Worm (Caenorhabditis elegans) whole organism, L4/young adult: ENCODE measurements around the gene imp-2.
"Not testable (repeated sequence)": the region's sequence is repeated elsewhere in the genome, so short reads cannot be mapped to it uniquely, and the experiment has no call there.

ENCODE experiments used
- W03F9.2 ChIP-seq: fragments of 150-350 bp; optimal IDR thresholded peaks from 2 replicates; lab custom pipeline; 2014; ENCODE audit warnings: missing biosample characterization, missing genetic modification characterization
- dao-5 ChIP-seq: sonication (generic microtip); optimal IDR thresholded peaks from 2 replicates; lab custom pipeline; 2016; ENCODE audit warnings: missing genotype, missing genetic modification characterization, moderate library complexity, missing compliant biosample characterization
- him-1 ChIP-seq: sonication (generic microtip); optimal IDR thresholded peaks from 2 replicates; lab custom pipeline; 2016; ENCODE audit warnings: missing genotype, missing genetic modification reagents, missing genetic modification characterization, missing compliant biosample characterization

Gene imp-2

DNA sequence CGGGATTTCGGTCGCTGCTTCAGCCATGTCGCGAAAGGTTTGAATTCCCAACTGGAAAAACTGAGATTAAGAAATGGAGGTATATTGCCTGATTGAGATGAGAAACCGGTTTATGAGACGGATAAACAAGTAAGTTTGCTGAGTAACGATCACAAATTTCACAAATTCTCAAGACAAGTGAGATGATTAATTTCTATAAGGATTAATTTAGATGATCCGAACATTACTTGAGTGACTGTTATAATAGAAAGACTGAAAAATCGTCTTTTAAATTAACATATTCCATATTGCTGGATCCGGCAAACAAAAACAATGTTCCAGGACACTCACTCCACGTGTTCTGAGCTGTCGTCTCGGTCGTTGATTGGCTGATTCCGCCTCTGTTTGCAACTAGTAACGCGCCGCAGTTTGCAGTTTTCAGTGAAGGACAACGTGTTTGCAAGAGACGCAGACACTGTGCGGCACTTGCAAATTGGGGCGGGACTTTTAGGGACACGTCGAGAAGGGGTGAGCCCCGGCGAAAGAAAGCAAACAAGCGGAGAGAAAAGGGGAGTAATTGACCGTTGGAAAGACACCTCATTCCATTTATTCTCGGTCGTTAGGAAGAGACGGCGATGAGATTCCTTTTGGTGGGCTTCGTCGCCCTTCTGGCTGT, at the start of gene imp-2, which contains the start of gene enpl-1:
TSS of gene imp-2 (minus strand) at position 51 of the 655 bp plus-strand sequence.
TSS of gene enpl-1 (plus strand) at position 462 of the 655 bp plus-strand sequence.
- TF ChIP-seq W03F9.2 (tag; lab: Kevin White, UChicago) (peak; percentile 45), dao-5 (tag; lab: Kevin White, UChicago) (no peak)

DNA sequence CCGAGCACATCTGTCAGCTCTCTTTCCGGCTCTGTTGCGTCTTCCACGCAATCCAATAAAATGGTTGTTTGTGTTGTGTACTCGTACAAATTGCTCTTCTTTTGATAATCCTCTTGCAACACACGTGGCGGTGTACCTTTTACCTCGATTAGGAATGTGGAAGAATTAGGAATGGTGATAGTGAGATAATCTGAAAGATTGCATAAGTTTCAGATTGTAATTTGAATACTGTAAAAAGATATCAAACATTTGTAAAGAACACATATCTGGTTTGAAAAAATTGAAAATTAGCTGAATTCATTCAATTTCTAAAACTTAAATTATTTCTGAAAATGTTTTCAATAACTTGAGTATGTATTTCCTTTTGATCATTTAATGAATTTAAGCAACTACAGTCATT, 46.1 kb upstream of the imp-2 start, which contains the start of gene C08F8.6:
TSS of gene C08F8.6 (minus strand) at position 101 of the 400 bp plus-strand sequence.
- TF ChIP-seq him-1 (no peak), W03F9.2 (tag; lab: Kevin White, UChicago) (no peak), dao-5 (tag; lab: Kevin White, UChicago) (no peak)

DNA sequence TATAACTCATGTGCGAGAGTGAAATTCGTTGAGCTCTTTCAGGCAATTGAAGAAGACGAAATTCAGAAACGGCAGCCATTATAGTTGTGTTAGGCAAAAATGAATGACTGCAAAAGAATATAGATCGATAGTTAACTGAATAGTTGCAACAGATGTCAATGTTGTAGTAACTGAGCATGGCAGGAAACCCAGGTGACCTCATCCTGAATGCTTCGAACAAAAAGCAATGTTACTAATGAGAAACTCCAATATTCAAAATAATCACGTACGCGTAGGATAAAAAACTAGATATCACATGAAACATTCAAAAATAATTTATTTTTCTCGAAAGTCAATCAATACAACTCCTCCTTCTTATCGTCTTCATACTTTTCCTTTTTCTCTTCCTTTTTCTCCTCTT, 43.8 kb upstream of the imp-2 start, which contains the start of gene fbxb-9:
TSS of gene fbxb-9 (minus strand) at position 101 of the 400 bp plus-strand sequence.
- TF ChIP-seq dao-5 (tag; lab: Kevin White, UChicago) = no peak
- no peak for TF ChIP-seq W03F9.2 (tag; lab: Kevin White, UChicago)
- TF ChIP-seq him-1 = no peak

DNA sequence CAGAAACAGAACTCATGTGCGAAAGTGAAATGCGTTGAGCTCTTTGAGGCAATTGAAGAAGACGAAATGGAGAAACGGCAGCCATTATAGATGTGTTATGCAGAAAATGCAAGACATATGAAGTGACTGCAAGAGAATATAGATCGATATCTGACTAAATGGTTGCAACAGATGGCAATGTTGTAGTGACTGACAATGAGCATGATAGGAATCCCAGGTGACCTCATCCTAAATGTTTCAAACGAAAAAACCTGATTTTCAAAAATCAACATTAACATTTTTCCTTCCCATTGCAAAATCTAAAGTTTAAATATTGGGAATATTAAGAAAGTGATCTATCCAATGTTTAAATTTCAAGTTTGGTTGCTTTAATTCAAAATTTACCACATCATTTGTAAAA, 42.0 kb upstream of the imp-2 start, which contains the start of gene C08F8.15:
TSS of gene C08F8.15 (minus strand) at position 101 of the 400 bp plus-strand sequence.
- TF ChIP-seq dao-5 (tag; lab: Kevin White, UChicago) (no peak), him-1 (no peak), W03F9.2 (tag; lab: Kevin White, UChicago) (no peak)

DNA sequence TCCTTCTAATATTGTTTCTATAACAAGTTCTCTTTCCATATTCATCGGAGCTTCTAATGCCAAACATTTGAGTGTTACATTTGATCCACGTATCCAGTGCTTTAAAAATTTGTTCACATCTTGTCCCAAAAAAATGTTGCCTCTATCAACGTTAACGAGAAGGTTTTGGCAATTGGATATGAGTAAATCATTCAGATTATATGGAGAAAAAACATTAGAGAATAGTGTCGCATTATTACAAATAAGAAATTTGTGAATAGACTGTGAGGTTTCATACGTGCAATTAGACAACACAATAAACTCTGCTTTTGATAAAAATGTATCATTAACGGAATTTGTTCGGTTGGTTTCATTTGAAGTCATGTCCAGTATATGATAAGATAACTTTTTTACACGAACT, 41.2 kb upstream of the imp-2 start, which contains the start of gene mboa-4:
TSS of gene mboa-4 (minus strand) at position 101 of the 400 bp plus-strand sequence.
- TF ChIP-seq him-1 (no peak), W03F9.2 (tag; lab: Kevin White, UChicago) (no peak), dao-5 (tag; lab: Kevin White, UChicago) (no peak)

DNA sequence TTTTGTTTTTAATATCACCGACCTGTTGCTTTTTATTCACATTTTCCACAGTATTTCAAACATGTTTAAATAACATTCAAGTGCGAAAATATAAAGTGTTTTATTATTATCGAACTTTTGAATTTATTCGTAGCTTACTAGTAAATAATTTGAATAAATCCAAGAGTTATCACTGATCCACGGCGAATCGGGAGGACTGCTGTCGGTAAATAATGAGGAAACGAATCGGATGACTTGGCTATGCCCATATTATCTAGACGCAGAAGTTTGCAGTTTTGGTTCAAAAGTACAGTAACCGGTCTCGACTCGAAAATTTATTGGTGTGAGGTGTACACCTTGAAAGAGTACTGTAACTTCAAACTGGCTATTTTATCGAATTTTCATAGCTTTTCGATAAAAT, 37.8 kb upstream of the imp-2 start:
- TF ChIP-seq W03F9.2 (tag; lab: Kevin White, UChicago) = no peak
- no peak for TF ChIP-seq dao-5 (tag; lab: Kevin White, UChicago)
- TF ChIP-seq him-1 = no peak

DNA sequence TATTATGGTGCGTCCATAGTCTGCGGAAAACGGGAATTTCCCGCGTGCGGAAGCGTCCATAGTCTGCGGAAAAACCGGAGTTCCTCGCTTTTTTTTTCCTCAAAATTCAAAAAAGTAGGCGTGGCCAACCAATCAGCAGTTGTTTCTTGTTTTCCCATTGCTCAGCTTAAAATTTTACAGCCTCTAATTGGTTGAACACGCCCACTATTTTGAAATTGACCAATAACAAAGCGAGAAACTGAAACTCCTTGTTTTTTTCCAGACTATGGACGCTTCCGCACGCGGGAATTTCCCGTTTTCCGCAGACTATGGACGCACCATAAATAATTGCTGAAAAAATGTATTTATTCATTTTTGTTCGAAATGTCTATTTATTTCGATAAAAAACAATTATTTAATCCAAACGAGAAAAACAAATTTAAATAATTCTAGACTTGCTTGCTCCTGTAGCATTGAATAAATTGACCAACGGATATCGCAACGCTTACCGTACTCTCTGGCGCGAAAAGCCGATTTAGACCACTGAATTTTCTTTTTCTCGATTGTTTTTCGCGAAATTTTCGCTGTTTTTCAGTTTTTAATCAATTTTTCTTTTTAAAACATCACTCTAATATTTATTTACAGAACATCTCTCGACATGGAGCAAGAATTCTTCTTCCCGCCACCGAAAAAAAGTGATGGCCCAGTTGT, 35.9 kb upstream of the imp-2 start, which contains the start of gene C08F8.3:
TSS of gene C08F8.3 (plus strand) at position 620 of the 690 bp plus-strand sequence.
- TF ChIP-seq dao-5 (tag; lab: Kevin White, UChicago); him-1; W03F9.2 (tag; lab: Kevin White, UChicago): not testable (repeated sequence)

DNA sequence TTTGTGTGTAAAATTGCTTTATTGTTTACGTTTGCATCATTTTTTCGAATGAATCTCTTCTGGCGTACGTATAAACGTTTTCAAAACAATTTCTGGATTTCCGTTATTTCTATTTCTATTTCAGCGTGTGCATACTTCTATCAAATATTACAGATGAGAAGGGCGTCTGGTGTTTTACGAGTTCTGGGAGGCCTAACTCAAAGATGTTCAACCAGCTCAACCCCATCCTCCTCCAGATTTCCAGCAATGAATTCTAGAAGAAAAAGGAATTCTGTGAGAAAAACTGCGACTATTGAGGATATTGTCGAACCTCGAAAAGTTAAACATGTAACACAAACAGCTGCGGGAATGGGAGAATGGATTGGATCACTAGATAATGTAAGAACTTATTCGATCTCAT, 32.2 kb upstream of the imp-2 start, which contains the start of gene C08F8.2:
TSS of gene C08F8.2 (plus strand) at position 154 of the 400 bp plus-strand sequence.
- TF ChIP-seq him-1 (no peak), W03F9.2 (tag; lab: Kevin White, UChicago) (no peak), dao-5 (tag; lab: Kevin White, UChicago) (no peak)

DNA sequence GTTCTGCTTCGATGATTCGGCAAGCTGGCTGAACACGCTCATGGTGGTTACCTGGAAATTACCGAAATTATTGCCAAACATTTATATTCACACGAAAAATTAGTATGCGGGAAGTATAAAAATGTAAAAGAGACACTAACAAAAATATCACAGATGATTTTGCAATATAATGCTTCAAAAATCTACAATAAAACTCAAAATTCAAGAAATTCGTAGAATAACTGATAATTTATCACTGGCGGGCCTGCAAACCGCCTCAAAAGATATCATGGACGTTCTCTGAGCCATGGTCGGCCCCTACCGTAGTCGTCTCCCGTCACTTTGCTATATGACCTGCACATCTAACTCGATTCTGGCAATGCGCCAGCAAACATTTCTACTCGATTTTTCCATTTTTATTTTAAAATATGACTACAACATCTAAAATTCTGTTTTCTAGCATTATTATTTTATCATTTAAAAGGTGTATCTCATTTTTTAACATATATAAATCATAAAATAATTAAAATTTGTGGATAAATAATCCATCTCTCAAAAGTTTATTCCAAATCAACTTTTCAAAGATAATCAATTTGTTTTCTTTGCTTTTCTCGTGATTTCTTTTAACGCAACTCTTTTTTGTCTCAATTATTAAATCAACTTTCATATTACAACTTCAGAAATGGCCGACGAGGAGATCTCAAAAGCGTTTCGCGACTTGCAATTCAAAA, 30.9 kb upstream of the imp-2 start, which contains the start of the genes F01G4.6 and pfd-1:
TSS of gene F01G4.6 (minus strand) at position 51 of the 710 bp plus-strand sequence.
TSS of gene pfd-1 (plus strand) at position 660 of the 710 bp plus-strand sequence.
- TF ChIP-seq dao-5 (tag; lab: Kevin White, UChicago) = no peak
- TF ChIP-seq him-1 = peak; percentile 40
- TF ChIP-seq W03F9.2 (tag; lab: Kevin White, UChicago) = peak; percentile 92

DNA sequence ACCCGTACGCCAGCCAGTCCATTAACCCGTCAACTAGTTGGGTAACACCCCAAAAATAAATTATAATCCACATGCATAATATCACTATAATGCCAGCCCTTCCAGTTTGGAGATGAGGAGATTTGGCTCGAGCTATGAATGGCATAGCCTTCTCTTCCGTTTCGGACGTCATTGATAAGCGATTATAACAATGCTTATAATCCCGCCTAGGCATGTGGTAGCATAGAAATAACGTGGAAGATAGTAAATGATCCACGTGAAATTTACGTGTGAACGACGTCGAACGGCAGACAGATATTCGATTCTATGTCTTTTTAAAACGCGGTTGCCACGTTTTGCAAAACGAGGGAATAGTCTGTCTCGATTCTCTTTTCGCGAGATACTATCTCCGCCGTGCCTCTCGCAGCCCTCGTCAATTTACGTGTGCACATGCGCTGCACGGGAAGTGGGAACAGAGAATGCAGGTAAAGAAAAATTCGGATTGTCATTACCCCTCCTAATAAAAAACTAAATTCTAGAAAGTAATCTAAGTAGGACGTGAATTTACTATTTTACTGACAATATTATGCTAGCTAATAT, 30.2 kb upstream of the imp-2 start:
- peak; percentile 26 for TF ChIP-seq W03F9.2 (tag; lab: Kevin White, UChicago)
- TF ChIP-seq him-1 = no peak

DNA sequence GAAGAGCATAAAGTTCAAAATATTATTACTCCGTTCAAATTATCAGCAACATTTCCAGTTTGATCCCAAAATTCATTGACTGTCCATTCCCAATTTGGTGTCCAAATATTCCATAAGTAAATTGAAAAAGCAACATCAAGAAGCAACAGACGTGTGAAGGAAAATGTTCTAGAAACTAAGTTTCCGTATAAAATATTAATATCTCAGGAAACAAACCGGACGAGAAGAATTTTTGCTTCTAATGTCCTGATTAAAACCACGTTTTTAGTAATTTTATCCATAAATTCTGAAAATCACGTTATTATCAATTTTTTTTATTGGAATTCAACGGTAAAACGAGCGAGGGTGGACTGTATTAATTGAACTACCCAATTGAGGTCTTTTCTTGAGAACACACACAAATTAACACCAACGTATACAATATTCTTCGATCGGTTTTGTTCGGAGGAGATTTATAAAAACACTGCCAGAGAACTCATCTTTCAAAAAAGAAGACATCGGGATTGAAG, 28.3 kb upstream of the imp-2 start, which contains the start of gene pigq-1:
TSS of gene pigq-1 (minus strand) at position 286 of the 509 bp plus-strand sequence.
- TF ChIP-seq W03F9.2 (tag; lab: Kevin White, UChicago) (no peak), dao-5 (tag; lab: Kevin White, UChicago) (peak; percentile 12)

DNA sequence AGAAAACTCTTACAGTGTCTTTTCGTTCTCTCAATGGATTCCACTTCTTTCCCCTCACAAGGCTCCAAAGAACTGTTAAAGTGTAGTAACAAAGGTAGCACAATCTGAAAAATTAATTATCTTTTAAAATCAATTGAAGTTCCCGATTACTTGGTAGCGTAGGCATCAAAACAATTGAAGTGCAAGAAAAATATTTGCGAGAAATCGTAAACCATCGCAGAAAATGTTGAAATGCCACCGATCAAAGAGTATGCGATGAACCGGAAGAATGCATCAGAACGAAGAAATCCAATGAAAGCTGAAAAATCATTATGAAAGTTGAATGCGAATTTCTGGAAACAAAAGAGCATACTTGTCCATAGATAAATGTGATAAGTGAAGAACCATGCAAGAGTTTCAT, 27.8 kb upstream of the imp-2 start:
- TF ChIP-seq dao-5 (tag; lab: Kevin White, UChicago) (no peak), him-1 (no peak), W03F9.2 (tag; lab: Kevin White, UChicago) (no peak)
